Fruit fly (Drosophila melanogaster) whole organism, embryonic: Measurements from ENCODE around the gene CG34301.

Experiments used
- Antp ChIP-seq: fragments of 200-800 bp; sonication (Bioruptor generic); optimal IDR thresholded peaks from 3 replicates; lab custom pipeline; 2016; ENCODE audit warnings: missing biosample characterization, missing genetic modification characterization
- Awh ChIP-seq: fragments of 200-800 bp; sonication (Bioruptor generic); IDR thresholded peaks from 2 replicates; pipeline ENCODE4, ENCODE4 v1.3.6; 2022; ENCODE audit warnings: missing biosample characterization, missing genetic modification characterization
- CG14965 ChIP-seq: fragments of 200-800 bp; sonication (Bioruptor generic); optimal IDR thresholded peaks from 2 replicates; lab custom pipeline; 2016; ENCODE audit warnings: missing biosample characterization, missing genetic modification characterization, borderline replicate concordance
- CG3065 ChIP-seq: fragments of 200-800 bp; sonication (Bioruptor generic); optimal IDR thresholded peaks from 2 replicates; lab custom pipeline; 2016; ENCODE audit warnings: missing biosample characterization, missing genetic modification characterization
- CkIIα-i1 ChIP-seq: fragments of 200-800 bp; sonication (Bioruptor generic); IDR thresholded peaks from 2 replicates; pipeline ENCODE4 v1.3.6; 2022; ENCODE audit warnings: missing biosample characterization, missing genetic modification characterization
- amos ChIP-seq: fragments of 200-800 bp; sonication (Bioruptor generic); IDR thresholded peaks from 2 replicates; pipeline ENCODE4 v1.3.6; 2022; ENCODE audit warnings: missing biosample characterization, missing genetic modification characterization; ENCODE audit not compliant: partially characterized antibody
- btn ChIP-seq: fragments of 200-800 bp; sonication (Bioruptor generic); optimal IDR thresholded peaks from 2 replicates; lab custom pipeline; 2016; ENCODE audit warnings: missing biosample characterization, missing genetic modification characterization
- crc ChIP-seq: fragments of 200-800 bp; sonication (Bioruptor generic); optimal IDR thresholded peaks from 2 replicates; lab custom pipeline; 2016; ENCODE audit warnings: missing biosample characterization, missing genetic modification characterization
- dm ChIP-seq: fragments of 200-800 bp; sonication (Bioruptor generic); optimal IDR thresholded peaks from 3 replicates; lab custom pipeline; 2016; ENCODE audit warnings: missing biosample characterization, missing genetic modification characterization
- dmrt11E ChIP-seq: fragments of 200-800 bp; sonication (Bioruptor generic); optimal IDR thresholded peaks from 3 replicates; lab custom pipeline; 2018; ENCODE audit warnings: missing biosample characterization, mild to moderate bottlenecking, missing genetic modification characterization, moderate library complexity
- fru ChIP-seq: fragments of >200 bp; optimal IDR thresholded peaks from 2 replicates; lab custom pipeline; 2017
- hth ChIP-seq: fragments of >200 bp; optimal IDR thresholded peaks from 2 replicates; lab custom pipeline; 2017; ENCODE audit warnings: inconsistent platforms
- lola ChIP-seq, 3 experiments: fragments of >200 bp in 2 of 3; fragments of 200-800 bp in 1 of 3; sonication (Bioruptor generic) in 1 of 3; optimal IDR thresholded peaks; 2 replicates each; lab custom pipeline; 2017 to 2019; ENCODE audit warnings: missing biosample characterization in 3 of 3, missing genetic modification characterization in 3 of 3, mild to moderate bottlenecking in 1 of 3, moderate library complexity in 1 of 3
- vnd ChIP-seq: fragments of 200-800 bp; sonication (Bioruptor generic); IDR thresholded peaks from 3 replicates; pipeline ENCODE4 v1.3.6; 2022; ENCODE audit warnings: missing biosample characterization, missing genetic modification characterization; ENCODE audit not compliant: partially characterized antibody

DNA sequence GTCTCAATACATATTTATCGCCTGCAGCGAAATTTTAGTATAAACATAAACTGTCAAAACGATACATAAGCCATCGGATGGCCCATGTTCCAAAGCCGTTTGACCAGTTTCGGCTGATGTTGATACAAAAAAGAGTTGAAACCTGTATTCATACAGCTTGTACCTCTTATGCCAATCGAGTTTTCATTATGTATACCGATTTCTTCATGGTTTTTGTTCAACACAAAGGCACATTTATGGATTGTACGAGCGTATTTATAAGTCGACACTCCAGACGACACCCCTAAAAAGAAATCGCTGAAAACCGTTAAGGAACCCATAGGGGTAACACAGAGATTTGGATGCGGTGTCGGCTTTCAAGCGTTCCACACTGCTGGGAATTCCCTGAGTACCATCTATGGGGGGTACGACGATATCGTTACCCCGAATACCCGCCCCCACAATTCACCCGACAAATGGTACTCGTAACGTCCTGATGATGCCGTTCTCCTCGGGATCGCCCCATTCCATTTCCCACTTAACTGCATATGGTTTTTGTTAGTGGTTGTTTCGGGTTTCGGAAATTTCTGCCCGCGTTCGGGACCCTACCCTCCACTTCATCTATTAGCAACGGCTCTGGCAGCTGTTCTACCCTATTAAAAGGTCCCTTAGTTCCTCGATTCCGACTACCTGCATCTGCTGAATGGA, 34.7 kb downstream of the CG34301 start:
- TF ChIP-seq CG3065 (GFP tag; lab: Kevin White, UChicago) (no peak), lola (GFP tag; optimal IDR thresholded peaks at IDR 0.05; lab: Kevin White, UChicago) (no peak), btn (GFP tag; lab: Kevin White, UChicago) (no peak), vnd (GFP tag; lab: Robert Waterston, UW) (no peak), Awh (GFP tag; lab: Robert Waterston, UW) (no peak), dm (no peak), CG14965 (GFP tag; lab: Kevin White, UChicago) (no peak), fru (lab: Kevin White, UChicago) (no peak), crc (GFP tag; lab: Kevin White, UChicago) (no peak), Antp (GFP tag; lab: Kevin White, UChicago) (no peak), amos (GFP tag; lab: Robert Waterston, UW) (no peak), hth (lab: Kevin White, UChicago) (no peak), CkIIα-i1 (GFP tag; lab: Robert Waterston, UW) (no peak), dmrt11E (tag; lab: Kevin White, UChicago) (no peak)
